Fruit fly (Drosophila melanogaster): Measurements from ENCODE around the gene CG4452.

DNA sequence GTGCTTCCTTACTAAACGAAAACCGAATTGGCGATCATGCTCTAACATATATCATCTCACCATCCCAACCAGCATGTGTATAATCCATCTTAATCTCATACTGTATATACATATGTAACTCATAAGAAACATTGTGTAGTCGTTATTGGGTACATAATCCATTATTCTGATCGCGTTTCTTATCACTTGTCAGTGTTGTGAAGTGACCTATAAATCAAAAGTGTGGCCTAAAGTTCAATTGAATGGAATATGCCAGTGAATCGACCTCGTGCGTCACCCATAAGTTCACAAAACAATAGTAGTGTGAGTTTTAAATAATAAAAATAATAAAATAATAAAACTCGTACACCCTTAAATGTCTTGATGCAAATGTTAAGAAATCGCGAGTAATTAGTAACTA is 22.0 kb upstream of the CG4452 start:
- TF ChIP-seq h (optimal IDR thresholded peaks at IDR 0.05), result no peak
- TF ChIP-seq psq (optimal IDR thresholded peaks at IDR 0.05), result no peak
- TF ChIP-seq Sin3A (optimal IDR thresholded peaks at IDR 0.05), result no peak
- TF ChIP-seq insv (optimal IDR thresholded peaks at IDR 0.05), result no peak
- TF ChIP-seq ttk (optimal IDR thresholded peaks at IDR 0.05), result no peak

Data from Kc167 (cell line).